Worm (Caenorhabditis elegans) whole organism, late embryonic: ENCODE data around the gene nlt-1.

ENCODE experiments used
- C08G9.2 ChIP-seq: sonication (generic microtip); optimal IDR thresholded peaks from 2 replicates; lab custom pipeline; 2016; ENCODE audit warnings: mild to moderate bottlenecking, missing genetic modification characterization, moderate library complexity, missing compliant biosample characterization
- K09A11.1 ChIP-seq: sonication (generic microtip); optimal IDR thresholded peaks from 2 replicates; lab custom pipeline; 2017; ENCODE audit warnings: antibody characterized with exemption, mild to moderate bottlenecking, missing genetic modification characterization, missing compliant biosample characterization; ENCODE audit not compliant: insufficient read depth
- ceh-18 ChIP-seq: sonication (generic microtip); optimal IDR thresholded peaks from 2 replicates; lab custom pipeline; 2016; ENCODE audit warnings: missing genetic modification characterization, missing compliant biosample characterization
- ceh-45 ChIP-seq: fragments of 200-800 bp; sonication (Bioruptor generic); IDR thresholded peaks from 2 replicates; pipeline ENCODE4 v1.3.6; 2022; ENCODE audit warnings: missing genetic modification reagents, missing genetic modification characterization, missing compliant biosample characterization
- ceh-9 ChIP-seq: sonication (generic microtip); optimal IDR thresholded peaks from 2 replicates; lab custom pipeline; 2016; ENCODE audit warnings: mild to moderate bottlenecking, missing genetic modification characterization, inconsistent platforms, missing compliant biosample characterization
- che-1 ChIP-seq: sonication (generic microtip); optimal IDR thresholded peaks from 2 replicates; lab custom pipeline; 2016; ENCODE audit warnings: mild to moderate bottlenecking, missing genetic modification characterization, missing compliant biosample characterization
- lin-11 ChIP-seq: fragments of 200-800 bp; sonication (Bioruptor generic); optimal IDR thresholded peaks from 2 replicates; lab custom pipeline; 2018; ENCODE audit warnings: mild to moderate bottlenecking, missing genetic modification characterization, missing compliant biosample characterization
- nfya-1 ChIP-seq: sonication (generic microtip); optimal IDR thresholded peaks from 2 replicates; lab custom pipeline; 2017; ENCODE audit warnings: missing genetic modification characterization, mild to moderate bottlenecking, missing compliant biosample characterization, antibody characterized with exemption, moderate library complexity
- pag-3 ChIP-seq: sonication (generic microtip); optimal IDR thresholded peaks from 2 replicates; lab custom pipeline; 2016; ENCODE audit warnings: missing compliant biosample characterization, missing genetic modification characterization, borderline replicate concordance
- pha-4 ChIP-seq: fragments of 150-350 bp; optimal IDR thresholded peaks from 2 replicates; lab custom pipeline; 2018; ENCODE audit warnings: missing biosample characterization, missing genetic modification reagents, missing genetic modification characterization
- pqm-1 ChIP-seq: sonication (generic microtip); optimal IDR thresholded peaks from 2 replicates; lab custom pipeline; 2016; ENCODE audit warnings: missing genetic modification characterization, missing compliant biosample characterization
- tbx-7 ChIP-seq: sonication (generic microtip); optimal IDR thresholded peaks from 2 replicates; lab custom pipeline; 2016; ENCODE audit warnings: missing genotype, missing genetic modification characterization, missing compliant biosample characterization
- unc-3 ChIP-seq, 2 experiments: fragments of 200-800 bp in 1 of 2; sonication (Bioruptor generic) in 1 of 2; sonication (generic microtip) in 1 of 2; conservative IDR thresholded peaks in 1 of 2; optimal IDR thresholded peaks in 1 of 2; 2 replicates each; pipeline versions ENCODE4 v1.3.6 to Lab custom; 2016 to 2022; ENCODE audit warnings: missing compliant biosample characterization in 2 of 2, missing genetic modification characterization in 2 of 2, missing genetic modification reagents in 1 of 2
- unc-42 ChIP-seq: sonication (generic microtip); optimal IDR thresholded peaks from 2 replicates; lab custom pipeline; 2016; ENCODE audit warnings: missing genotype, missing genetic modification characterization, missing compliant biosample characterization

DNA sequence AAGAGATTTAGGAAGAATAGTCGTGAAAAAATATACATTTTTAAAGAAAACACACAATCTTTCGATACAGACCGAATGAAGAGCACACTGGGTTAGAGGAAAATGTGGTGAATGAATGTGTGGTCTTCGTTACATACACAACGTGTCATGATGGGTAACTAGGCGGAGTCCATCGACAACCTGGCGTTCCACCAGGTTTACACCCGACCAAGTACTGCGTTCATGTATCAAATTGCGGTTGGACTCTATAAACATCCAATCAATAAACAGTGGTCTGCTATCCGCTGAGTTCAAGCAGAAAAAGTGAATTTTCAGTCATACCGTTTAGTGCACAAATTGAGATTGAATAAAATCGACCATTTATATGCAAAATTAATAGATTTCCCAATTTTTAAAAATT, 19.2 kb downstream of the nlt-1 start, which contains the start of gene sdz-38:
- TF ChIP-seq unc-42 (tag; lab: Kevin White, UChicago): no peak
- TF ChIP-seq tbx-7 (tag; lab: Kevin White, UChicago): no peak
- TF ChIP-seq pha-4 (tag; lab: Kevin White, UChicago): no peak
- TF ChIP-seq K09A11.1: no peak
- TF ChIP-seq ceh-18 (tag; lab: Kevin White, UChicago): no peak
- no peak for TF ChIP-seq pqm-1 (tag; lab: Kevin White, UChicago)
- no peak for TF ChIP-seq che-1 (tag; lab: Kevin White, UChicago)
- TF ChIP-seq ceh-45 (GFP tag; lab: Robert Waterston, UW): no peak
- no peak for TF ChIP-seq lin-11 (tag; lab: Kevin White, UChicago)
- TF ChIP-seq nfya-1 (tag; lab: Kevin White, UChicago): no peak
- no peak for TF ChIP-seq unc-3 (GFP tag; conservative IDR thresholded peaks at IDR 0.05; lab: Robert Waterston, UW)
- TF ChIP-seq unc-3 (tag; optimal IDR thresholded peaks at IDR 0.05; lab: Kevin White, UChicago): no peak
- TF ChIP-seq ceh-9 (tag; lab: Kevin White, UChicago): no peak
- no peak for TF ChIP-seq pag-3 (tag; lab: Kevin White, UChicago)
- no peak for TF ChIP-seq C08G9.2 (tag; lab: Kevin White, UChicago)
